Fruit fly (Drosophila melanogaster) whole organism, wandering third instar larva: ENCODE measurements around the gene CG42390.

Source experiments
- Abd-B ChIP-seq: fragments of >200 bp; optimal IDR thresholded peaks from 2 replicates; lab custom pipeline; 2017; ENCODE audit warnings: missing biosample characterization, missing genetic modification characterization
- CG32264 ChIP-seq: fragments of 200-800 bp; sonication (Bioruptor generic); optimal IDR thresholded peaks from 2 replicates; lab custom pipeline; 2016; ENCODE audit warnings: missing biosample characterization, missing genetic modification characterization
- CG9705 ChIP-seq: fragments of 200-800 bp; sonication (Bioruptor generic); optimal IDR thresholded peaks from 2 replicates; lab custom pipeline; 2018; ENCODE audit warnings: missing biosample characterization, mild to moderate bottlenecking, missing genetic modification characterization
- CrebA ChIP-seq: fragments of 200-800 bp; sonication (Bioruptor generic); optimal IDR thresholded peaks from 2 replicates; lab custom pipeline; 2016; ENCODE audit warnings: missing biosample characterization, mild to moderate bottlenecking, missing genetic modification characterization, borderline replicate concordance
- Dfd ChIP-seq: fragments of >200 bp; optimal IDR thresholded peaks from 2 replicates; lab custom pipeline; 2017; ENCODE audit warnings: missing biosample characterization, missing genetic modification characterization
- Dif ChIP-seq: fragments of 200-275, 200-300 bp; sonication (Bioruptor generic); optimal IDR thresholded peaks from 2 replicates; lab custom pipeline; 2018; ENCODE audit warnings: missing biosample characterization, missing genetic modification characterization; ENCODE audit not compliant: partially characterized antibody
- GATAd ChIP-seq: sonication (Bioruptor generic); optimal IDR thresholded peaks from 2 replicates; lab custom pipeline; 2016; ENCODE audit warnings: missing biosample characterization, missing genetic modification characterization
- HLH106 ChIP-seq: fragments of 200-800 bp; optimal IDR thresholded peaks from 3 replicates; lab custom pipeline; 2019; ENCODE audit warnings: missing biosample characterization, mild to moderate bottlenecking, missing genetic modification characterization, moderate library complexity
- Hnf4 ChIP-seq: fragments of 200-800 bp; sonication (Bioruptor generic); optimal IDR thresholded peaks from 2 replicates; lab custom pipeline; 2016; ENCODE audit warnings: missing biosample characterization, mild to moderate bottlenecking, missing genetic modification characterization
- Hr78 ChIP-seq: fragments of >200 bp; optimal IDR thresholded peaks from 2 replicates; lab custom pipeline; 2017; ENCODE audit warnings: missing biosample characterization, missing genetic modification characterization
- Hr83 ChIP-seq: fragments of 200-300 bp; sonication (Bioruptor generic); optimal IDR thresholded peaks from 2 replicates; lab custom pipeline; 2016; ENCODE audit warnings: missing biosample characterization, mild to moderate bottlenecking, missing genetic modification characterization, moderate library complexity; ENCODE audit not compliant: poor library complexity, severe bottlenecking
- Jra ChIP-seq: sonication (Bioruptor generic); optimal IDR thresholded peaks from 2 replicates; lab custom pipeline; 2016; ENCODE audit warnings: missing biosample characterization, missing genetic modification characterization
- Mio ChIP-seq: sonication (Bioruptor generic); optimal IDR thresholded peaks from 2 replicates; lab custom pipeline; 2016; ENCODE audit warnings: missing biosample characterization, missing genetic modification characterization
- Myc ChIP-seq: fragments of >200 bp; optimal IDR thresholded peaks from 2 replicates; lab custom pipeline; 2017
- N ChIP-seq: fragments of >200 bp; optimal IDR thresholded peaks from 2 replicates; lab custom pipeline; 2018; ENCODE audit warnings: missing biosample characterization, missing external identifiers, missing genetic modification characterization
- OdsH ChIP-seq: fragments of 200-800 bp; sonication (Bioruptor generic); optimal IDR thresholded peaks from 2 replicates; lab custom pipeline; 2016; ENCODE audit warnings: missing biosample characterization, mild to moderate bottlenecking, missing genetic modification characterization
- Rel ChIP-seq, 2 experiments: fragments of 200-800 bp; sonication (Bioruptor generic) in 1 of 2; optimal IDR thresholded peaks; 2 replicates in 1 of 2; 3 replicates in 1 of 2; lab custom pipeline; 2016 to 2019; ENCODE audit warnings: mild to moderate bottlenecking in 2 of 2, missing biosample characterization in 2 of 2, missing genetic modification characterization in 2 of 2, moderate library complexity in 1 of 2
- Sp1 ChIP-seq: fragments of 200-800 bp; sonication (Bioruptor generic); optimal IDR thresholded peaks from 3 replicates; lab custom pipeline; 2019; ENCODE audit warnings: missing biosample characterization, mild to moderate bottlenecking, missing genetic modification characterization, moderate library complexity
- Vsx2 ChIP-seq: fragments of 200-300, 225-300 bp; sonication (Bioruptor generic); optimal IDR thresholded peaks from 2 replicates; lab custom pipeline; 2018; ENCODE audit warnings: missing biosample characterization, missing genetic modification characterization; ENCODE audit not compliant: partially characterized antibody
- br ChIP-seq: fragments of 200-800 bp; sonication (Bioruptor generic); optimal IDR thresholded peaks from 2 replicates; lab custom pipeline; 2016; ENCODE audit warnings: missing biosample characterization, missing genetic modification characterization
- brk ChIP-seq: fragments of 200-800 bp; sonication (Bioruptor generic); optimal IDR thresholded peaks from 2 replicates; lab custom pipeline; 2016; ENCODE audit warnings: missing biosample characterization, mild to moderate bottlenecking, missing genetic modification characterization
- dl ChIP-seq, 2 experiments: fragments of 175-275, 200-275 bp in 1 of 2; fragments of 200-275 bp in 1 of 2; sonication (Bioruptor generic); optimal IDR thresholded peaks; lab custom pipeline; 2018; ENCODE audit warnings: mild to moderate bottlenecking in 2 of 2, missing biosample characterization in 2 of 2, missing genetic modification characterization in 2 of 2, moderate library complexity in 2 of 2; ENCODE audit not compliant: partially characterized antibody in 2 of 2, insufficient read depth in 1 of 2
- dmrt93B ChIP-seq: fragments of 200-800 bp; sonication (Bioruptor generic); optimal IDR thresholded peaks from 2 replicates; lab custom pipeline; 2018; ENCODE audit warnings: missing biosample characterization, mild to moderate bottlenecking, missing genetic modification characterization
- dsf ChIP-seq: sonication (Bioruptor generic); optimal IDR thresholded peaks from 2 replicates; lab custom pipeline; 2016; ENCODE audit warnings: missing biosample characterization, missing genetic modification characterization, borderline replicate concordance
- ey ChIP-seq: fragments of 200-800 bp; sonication (Bioruptor generic); optimal IDR thresholded peaks from 2 replicates; lab custom pipeline; 2016; ENCODE audit warnings: missing biosample characterization, missing genetic modification characterization
- foxo ChIP-seq, 2 experiments: fragments of 200-800 bp; sonication (Bioruptor generic); optimal IDR thresholded peaks; 2 replicates in 1 of 2; 3 replicates in 1 of 2; lab custom pipeline; 2016 to 2017; ENCODE audit warnings: missing biosample characterization in 2 of 2, missing genetic modification characterization in 2 of 2
- fru ChIP-seq: fragments of 200-800 bp; sonication (Bioruptor generic); optimal IDR thresholded peaks from 3 replicates; lab custom pipeline; 2016; ENCODE audit warnings: missing biosample characterization, mild to moderate bottlenecking, missing genetic modification characterization
- h ChIP-seq: fragments of 200-800 bp; sonication (Bioruptor generic); optimal IDR thresholded peaks from 3 replicates; lab custom pipeline; 2016; ENCODE audit warnings: missing biosample characterization, mild to moderate bottlenecking, missing genetic modification characterization
- jim ChIP-seq: fragments of 175-275, 200-325 bp; sonication (Bioruptor generic); optimal IDR thresholded peaks from 2 replicates; lab custom pipeline; 2016; ENCODE audit warnings: missing biosample characterization, mild to moderate bottlenecking, missing genetic modification characterization
- lola ChIP-seq: fragments of >200 bp; optimal IDR thresholded peaks from 2 replicates; lab custom pipeline; 2017; ENCODE audit warnings: missing biosample characterization, missing genetic modification characterization
- pan ChIP-seq: fragments of >200 bp; optimal IDR thresholded peaks from 2 replicates; lab custom pipeline; 2017
- psq ChIP-seq: fragments of 200-800 bp; sonication (Bioruptor generic); optimal IDR thresholded peaks from 3 replicates; lab custom pipeline; 2017; ENCODE audit warnings: missing biosample characterization, mild to moderate bottlenecking, missing genetic modification characterization, moderate library complexity
- rgr ChIP-seq: fragments of 200-800 bp; sonication (Bioruptor generic); optimal IDR thresholded peaks from 3 replicates; lab custom pipeline; 2016; ENCODE audit warnings: missing biosample characterization, mild to moderate bottlenecking, missing genetic modification characterization
- sage ChIP-seq: fragments of 200-800 bp; sonication (Bioruptor generic); optimal IDR thresholded peaks from 2 replicates; lab custom pipeline; 2016; ENCODE audit warnings: missing biosample characterization, mild to moderate bottlenecking, missing genetic modification characterization
- sv ChIP-seq: fragments of 200-800 bp; sonication (Bioruptor generic); optimal IDR thresholded peaks from 3 replicates; lab custom pipeline; 2016; ENCODE audit warnings: missing biosample characterization, missing genetic modification characterization
- tai ChIP-seq: sonication (Bioruptor generic); optimal IDR thresholded peaks from 2 replicates; lab custom pipeline; 2016; ENCODE audit warnings: missing biosample characterization, missing genetic modification characterization
- usp ChIP-seq: fragments of >200 bp; optimal IDR thresholded peaks from 2 replicates; lab custom pipeline; 2017; ENCODE audit warnings: missing biosample characterization, missing genetic modification characterization
- woc ChIP-seq: sonication (Bioruptor generic); optimal IDR thresholded peaks from 2 replicates; lab custom pipeline; 2016; ENCODE audit warnings: missing biosample characterization, mild to moderate bottlenecking, missing genetic modification characterization

CG42390 gene

DNA sequence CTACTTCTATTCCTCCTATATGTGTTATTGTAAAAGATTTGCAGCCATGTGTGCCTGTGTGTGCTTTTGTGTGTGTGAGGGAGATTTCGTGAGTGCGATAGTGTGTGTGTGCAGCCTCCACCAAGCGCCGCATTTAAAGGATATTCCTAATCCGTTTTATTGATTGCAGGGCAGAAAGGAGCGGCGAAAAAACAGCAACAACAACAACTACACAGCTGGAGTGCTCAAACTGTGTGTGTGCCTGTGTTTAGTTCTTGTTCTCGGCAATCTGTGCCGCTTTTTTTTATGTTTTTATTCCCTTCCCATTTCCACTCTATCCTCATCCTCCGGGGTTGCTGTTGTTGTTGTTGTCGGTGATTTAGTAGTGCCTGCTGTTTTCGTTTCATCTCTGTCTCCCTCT, 14.6 kb downstream of the CG42390 start:
- TF ChIP-seq rgr (GFP tag; lab: Kevin White, UChicago) = no peak
- peak; percentile 34 for TF ChIP-seq psq (GFP tag; lab: Kevin White, UChicago)
- TF ChIP-seq Mio (GFP tag; lab: Kevin White, UChicago) = no peak
- TF ChIP-seq lola (GFP tag; lab: Kevin White, UChicago) = no peak
- no peak for TF ChIP-seq dsf (GFP tag; lab: Kevin White, UChicago)

DNA sequence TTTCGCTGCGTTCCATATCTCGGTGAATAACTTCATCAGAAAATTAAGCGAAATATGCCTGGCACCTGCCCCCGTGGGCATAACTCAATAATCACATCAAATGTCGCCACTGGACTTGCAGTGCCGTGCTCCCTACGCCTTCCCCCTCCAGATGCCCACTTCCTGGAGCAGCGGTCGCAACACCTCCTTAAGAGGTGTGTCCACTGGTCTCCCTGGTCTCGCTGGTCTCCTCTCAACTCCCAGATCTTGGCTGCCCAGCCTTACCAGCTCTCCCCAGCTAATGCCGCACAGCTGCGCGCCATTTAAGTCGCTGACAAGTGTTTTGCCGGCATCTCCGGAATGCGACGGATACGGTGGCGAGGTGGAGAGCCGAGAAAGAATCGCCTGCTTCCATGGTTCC, 15.6 kb downstream of the CG42390 start:
- no peak for TF ChIP-seq Abd-B

DNA sequence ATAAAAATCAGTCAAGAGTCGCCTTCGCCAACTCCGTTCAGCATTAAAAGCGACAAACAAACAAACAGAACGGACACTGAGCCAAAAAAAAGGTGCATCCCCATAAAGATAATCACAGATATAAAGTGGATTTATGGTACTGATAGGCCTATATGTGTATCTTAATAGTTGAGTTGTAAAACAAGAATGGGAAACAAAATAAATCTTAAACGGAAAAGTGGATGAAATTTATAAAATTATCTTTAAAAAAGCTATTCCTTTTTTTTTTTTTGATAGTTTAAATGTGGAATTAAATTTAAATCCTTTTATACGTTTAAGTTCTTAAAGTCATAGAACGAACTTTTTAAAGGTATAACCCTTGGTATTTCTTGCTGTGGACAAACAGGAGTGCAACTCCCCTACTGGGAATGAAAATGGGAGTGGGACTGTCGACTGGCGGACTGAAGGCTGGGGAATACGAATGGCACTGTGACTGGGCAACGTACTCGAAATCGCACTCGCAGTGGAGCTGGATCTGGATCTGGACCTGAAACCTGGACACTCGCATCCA, 17.2 kb downstream of the CG42390 start:
- TF ChIP-seq Hr83 (GFP tag; lab: Kevin White, UChicago) = no peak
- peak; percentile 6 for TF ChIP-seq h (GFP tag; lab: Kevin White, UChicago)
- peak in 1 of 2 experiments; percentile 10 for TF ChIP-seq foxo (GFP tag; optimal IDR thresholded peaks at IDR 0.05; lab: Kevin White, UChicago)

DNA sequence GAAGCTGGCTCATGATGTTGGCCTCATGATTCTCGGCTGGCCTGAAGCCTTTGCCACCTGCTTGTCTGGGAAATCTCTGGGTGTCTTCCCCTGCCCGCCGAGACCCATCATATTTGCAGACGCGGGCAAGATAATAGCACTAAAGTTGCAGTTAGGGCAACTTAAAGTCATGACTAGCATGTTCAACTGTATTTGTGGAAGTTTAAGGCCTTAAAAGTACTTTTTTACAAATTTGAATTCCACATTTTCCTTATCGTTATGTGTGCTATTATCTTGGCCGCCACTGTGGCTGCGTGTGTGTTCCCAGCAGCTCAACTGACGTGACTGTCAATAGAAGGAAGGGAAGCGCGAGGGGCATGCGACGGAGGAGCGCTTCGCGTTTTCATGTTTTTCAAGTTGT, 19.3 kb downstream of the CG42390 start:
- TF ChIP-seq lola (GFP tag; lab: Kevin White, UChicago) (no peak), Sp1 (GFP tag; lab: Kevin White, UChicago) (peak; percentile 50), Myc (lab: Kevin White, UChicago) (no peak), CrebA (GFP tag; lab: Kevin White, UChicago) (peak; percentile 19), HLH106 (tag; lab: Kevin White, UChicago) (peak; percentile 62), Jra (GFP tag; lab: Kevin White, UChicago) (peak; percentile 3), Dif (no peak), pan (lab: Kevin White, UChicago) (no peak), OdsH (peak; percentile 51), dl (GFP tag; optimal IDR thresholded peaks at IDR 0.05; lab: Kevin White, UChicago; ENCODE audit: insufficient read depth in 1 of 2, partially characterized antibody in 2 of 2) (no peak), dmrt93B (GFP tag; lab: Kevin White, UChicago) (peak; percentile 41), rgr (GFP tag; lab: Kevin White, UChicago) (peak; percentile 70), Vsx2 (no peak), brk (no peak), br (GFP tag; lab: Kevin White, UChicago) (peak; percentile 64), CG9705 (no peak), sage (GFP tag; lab: Kevin White, UChicago) (peak; percentile 51), h (GFP tag; lab: Kevin White, UChicago) (peak; percentile 66), Hr78 (no peak), Mio (GFP tag; lab: Kevin White, UChicago) (no peak), GATAd (no peak), fru (GFP tag; lab: Kevin White, UChicago) (peak; percentile 63), jim (GFP tag; lab: Kevin White, UChicago) (no peak), Hr83 (GFP tag; lab: Kevin White, UChicago) (no peak), Abd-B (no peak), usp (GFP tag; lab: Kevin White, UChicago) (no peak), Dfd (GFP tag; lab: Kevin White, UChicago) (no peak), N (GFP tag; lab: Kevin White, UChicago) (no peak), Rel (GFP tag; optimal IDR thresholded peaks at IDR 0.05; lab: Kevin White, UChicago) (peak; percentile 30), Rel (tag; optimal IDR thresholded peaks at IDR 0.05; lab: Kevin White, UChicago) (no peak), dsf (GFP tag; lab: Kevin White, UChicago) (no peak), psq (GFP tag; lab: Kevin White, UChicago) (peak; percentile 46), ey (peak; percentile 72), CG32264 (GFP tag; lab: Kevin White, UChicago) (peak; percentile 19), foxo (GFP tag; optimal IDR thresholded peaks at IDR 0.05; lab: Kevin White, UChicago) (peak in 1 of 2 experiments; percentile 75), tai (no peak), Hnf4 (peak; percentile 62), woc (GFP tag; lab: Kevin White, UChicago) (peak; percentile 46), sv (GFP tag; lab: Kevin White, UChicago) (peak; percentile 20)
- TF ChIP-seq, all 38 proteins: peak for 19
